Fruit fly (Drosophila melanogaster): ENCODE results near the gene Zcchc7.

Zcchc7 gene

dm6 chr3L:16860322-16860721 is 15.1 kb downstream of the Zcchc7 start, which contains the start of gene CG13029:
CG13029 (plus strand) TSS chr3L:16860622.
- TF ChIP-seq CTCF (optimal IDR thresholded peaks at IDR 0.05) (no peak), CG8478 (optimal IDR thresholded peaks at IDR 0.05) (no peak)

- TF ChIP-seq CG8478 (optimal IDR thresholded peaks at IDR 0.05), result no peak
- peak in 1 of 2 experiments; percentile 2 for TF ChIP-seq CTCF (optimal IDR thresholded peaks at IDR 0.05)
Measured at dm6 chr3L:16860879-16861278, 15.7 kb downstream of the Zcchc7 start.

dm6 chr3L:16862284-16862683 is 17.1 kb downstream of the Zcchc7 start, which contains the start of gene Rh4:
Rh4 (minus strand) TSS chr3L:16862517.
- no peak for TF ChIP-seq CTCF (optimal IDR thresholded peaks at IDR 0.05)
- no peak for TF ChIP-seq CG8478 (optimal IDR thresholded peaks at IDR 0.05)

- no peak for TF ChIP-seq CTCF (optimal IDR thresholded peaks at IDR 0.05)
- TF ChIP-seq CG8478 (optimal IDR thresholded peaks at IDR 0.05), result no peak
Measured at dm6 chr3L:16862958-16863357, 17.8 kb downstream of the Zcchc7 start, which contains the start of gene CG9951. CG9951 (plus strand) TSS chr3L:16863164.

DNA sequence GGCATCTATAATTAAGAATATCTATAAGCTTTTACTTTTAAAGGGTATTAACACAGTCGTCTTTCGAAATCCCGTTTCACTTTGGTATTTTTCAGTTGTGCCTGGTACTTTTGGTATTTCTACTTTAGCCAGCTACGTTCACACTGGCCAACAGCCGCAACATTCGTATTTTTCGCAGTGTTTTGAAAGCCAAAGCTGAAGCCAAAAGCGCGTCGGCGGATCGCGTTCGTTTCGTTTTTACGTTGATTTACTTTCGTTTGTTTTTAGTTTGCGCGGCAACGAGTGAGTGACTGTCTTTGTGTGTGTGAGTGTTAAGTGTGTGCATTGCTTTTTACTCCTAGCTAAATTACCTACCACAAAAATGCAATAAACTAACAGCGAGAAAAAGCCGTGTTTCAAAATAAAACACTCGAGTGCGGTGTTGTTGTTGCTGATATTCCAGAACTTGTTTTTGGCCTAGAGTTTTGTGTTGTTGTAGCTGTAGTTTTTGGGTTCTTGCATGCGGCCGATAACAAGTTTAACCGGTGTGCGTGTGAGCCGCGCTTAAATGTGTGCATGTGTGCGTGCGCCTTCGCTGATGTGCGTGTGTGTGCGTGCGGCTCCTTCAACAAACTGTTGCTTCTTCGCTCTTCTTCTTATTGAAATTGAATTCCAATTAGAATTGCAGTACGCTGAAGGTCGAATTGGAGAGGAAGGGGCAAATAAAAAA is 20.1 kb downstream of the Zcchc7 start, which contains the start of gene Lmpt:
Gene Lmpt (plus strand): TSS at position 173 of the 709 bp plus-strand sequence.
- no peak for TF ChIP-seq CTCF (optimal IDR thresholded peaks at IDR 0.05)
- TF ChIP-seq CG8478 (optimal IDR thresholded peaks at IDR 0.05), result no peak

- TF ChIP-seq CTCF (optimal IDR thresholded peaks at IDR 0.05) (no peak), CG8478 (optimal IDR thresholded peaks at IDR 0.05) (no peak)
Measured at dm6 chr3L:16865832-16866163, 20.6 kb downstream of the Zcchc7 start.

- TF ChIP-seq CG8478 (optimal IDR thresholded peaks at IDR 0.05), result no peak
- no peak for TF ChIP-seq CTCF (optimal IDR thresholded peaks at IDR 0.05)
Measured at dm6 chr3L:16867190-16867589, 22.0 kb downstream of the Zcchc7 start.

DNA sequence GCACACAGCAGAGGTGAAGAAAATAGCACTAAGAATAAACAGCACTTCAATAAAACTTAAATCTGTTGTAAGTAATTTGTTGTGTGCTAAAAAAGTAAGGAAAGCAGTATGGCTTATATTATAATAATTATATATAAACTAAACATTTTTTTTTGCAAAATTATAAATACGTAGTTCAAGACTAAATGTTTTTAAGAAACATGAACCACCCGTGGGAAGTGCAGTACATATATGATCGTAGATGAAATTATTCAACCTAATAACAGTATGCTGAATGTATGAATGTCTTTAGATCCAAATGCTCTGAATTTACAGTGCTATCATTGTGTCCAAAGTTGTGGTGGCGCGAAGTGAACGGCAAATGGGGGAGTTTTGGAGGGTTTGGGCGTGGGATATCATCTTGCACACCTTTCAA is 25.5 kb downstream of the Zcchc7 start:
- no peak for TF ChIP-seq CTCF (optimal IDR thresholded peaks at IDR 0.05)
- no peak for TF ChIP-seq CG8478 (optimal IDR thresholded peaks at IDR 0.05)

- TF ChIP-seq CTCF (optimal IDR thresholded peaks at IDR 0.05), result no peak
- TF ChIP-seq CG8478 (optimal IDR thresholded peaks at IDR 0.05), result no peak
Measured at dm6 chr3L:16871630-16872029, 26.4 kb downstream of the Zcchc7 start.

- TF ChIP-seq CTCF (optimal IDR thresholded peaks at IDR 0.05), result no peak
- TF ChIP-seq CG8478 (optimal IDR thresholded peaks at IDR 0.05), result no peak
Measured at dm6 chr3L:16872487-16872955, 27.3 kb downstream of the Zcchc7 start.

- TF ChIP-seq CG8478 (optimal IDR thresholded peaks at IDR 0.05), result no peak
- TF ChIP-seq CTCF (optimal IDR thresholded peaks at IDR 0.05), result no peak
Measured at dm6 chr3L:16873127-16873543, 27.9 kb downstream of the Zcchc7 start.

DNA sequence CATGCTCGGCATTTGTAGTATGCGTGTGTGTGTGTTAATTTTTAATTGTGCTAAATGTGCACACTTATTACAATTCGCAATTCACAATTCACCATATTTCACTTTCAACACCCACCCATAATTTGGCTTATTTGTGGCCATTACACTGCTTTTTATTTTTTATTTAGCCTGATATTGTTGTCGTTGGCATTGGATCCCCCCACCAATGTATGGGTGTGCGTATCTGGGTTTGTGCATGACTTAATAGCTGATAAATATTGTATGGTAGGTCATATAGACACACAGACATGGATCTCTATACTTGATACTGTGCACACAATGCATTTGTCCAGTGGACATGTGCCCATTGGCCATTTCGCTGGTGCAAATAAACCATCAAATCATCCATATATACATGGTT is 28.5 kb downstream of the Zcchc7 start:
- no peak for TF ChIP-seq CG8478 (optimal IDR thresholded peaks at IDR 0.05)
- TF ChIP-seq CTCF (optimal IDR thresholded peaks at IDR 0.05), result no peak

DNA sequence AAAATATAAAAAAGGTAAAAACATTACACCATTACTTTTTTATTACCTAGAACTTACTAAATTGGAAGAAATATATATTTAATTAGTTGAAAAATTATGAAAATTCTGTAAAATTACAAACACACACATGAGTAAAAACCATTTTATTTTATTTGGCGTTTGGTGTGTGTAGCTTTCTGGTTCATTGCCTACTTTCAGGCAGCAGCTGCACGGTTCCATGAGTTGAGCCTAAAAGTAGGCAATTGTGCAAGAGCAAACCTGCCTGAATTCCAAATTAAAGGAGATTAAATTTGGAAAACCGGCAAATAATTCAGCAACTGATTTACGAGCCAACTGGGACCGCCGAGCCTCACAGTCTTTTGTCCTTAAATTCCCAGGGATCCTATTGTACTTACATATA is 30.3 kb downstream of the Zcchc7 start:
- peak in 1 of 2 experiments; percentile 38 for TF ChIP-seq CTCF (optimal IDR thresholded peaks at IDR 0.05)
- no peak for TF ChIP-seq CG8478 (optimal IDR thresholded peaks at IDR 0.05)

dm6 chr3L:16875959-16876358 is 30.8 kb downstream of the Zcchc7 start:
- TF ChIP-seq CG8478 (optimal IDR thresholded peaks at IDR 0.05), result no peak
- no peak for TF ChIP-seq CTCF (optimal IDR thresholded peaks at IDR 0.05)

dm6 chr3L:16876785-16877468 is 31.7 kb downstream of the Zcchc7 start, which contains the start of gene CG32170:
CG32170 (plus strand) TSS chr3L:16877309.
- no peak for TF ChIP-seq CG8478 (optimal IDR thresholded peaks at IDR 0.05)
- no peak for TF ChIP-seq CTCF (optimal IDR thresholded peaks at IDR 0.05)

Measured in S2 (cell line).